Worm (Caenorhabditis elegans) whole organism, L2 larva: Measurements from ENCODE around the gene H04D03.7.

Source experiments
- ZK546.5 ChIP-seq: sonication (generic microtip); optimal IDR thresholded peaks from 2 replicates; lab custom pipeline; 2017; ENCODE audit warnings: missing biosample characterization, missing genetic modification characterization
- elt-1 ChIP-seq: fragments of 150-350 bp; optimal IDR thresholded peaks from 2 replicates; lab custom pipeline; 2014; ENCODE audit warnings: missing biosample characterization, missing genetic modification characterization
- mdl-1 ChIP-seq, 2 experiments: fragments of 150-350 bp in 1 of 2; sonication (generic microtip) in 1 of 2; optimal IDR thresholded peaks; 2 replicates each; lab custom pipeline; 2017; ENCODE audit warnings: missing biosample characterization in 2 of 2, missing genetic modification characterization in 2 of 2
- ztf-4 ChIP-seq: fragments of 150-350 bp; optimal IDR thresholded peaks from 2 replicates; lab custom pipeline; 2014; ENCODE audit warnings: missing biosample characterization, missing genetic modification characterization

DNA sequence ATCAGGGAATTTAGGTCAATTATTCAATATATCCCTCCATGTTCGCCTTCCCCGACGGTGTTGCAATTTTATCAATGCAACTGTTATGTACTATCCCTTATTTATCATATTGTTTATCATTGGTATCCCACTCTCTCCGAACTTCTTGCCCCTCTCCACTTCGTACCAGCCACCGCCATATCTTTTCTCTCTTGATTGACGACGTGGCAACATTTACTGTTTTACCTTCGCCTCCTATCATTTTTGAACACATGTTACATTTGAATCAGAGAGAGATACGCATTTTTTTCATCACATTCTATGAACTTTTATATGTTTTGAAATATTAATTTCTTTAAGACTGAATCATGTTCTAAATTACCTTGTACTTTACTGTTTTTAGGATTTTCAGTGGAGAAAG lies 39.8 kb upstream of the H04D03.7 start:
- TF ChIP-seq elt-1 (tag; lab: Kevin White, UChicago) (no peak), ztf-4 (tag; lab: Kevin White, UChicago) (no peak), ZK546.5 (tag; lab: Kevin White, UChicago) (no peak), mdl-1 (tag; optimal IDR thresholded peaks at IDR 0.05; lab: Kevin White, UChicago) (no peak)
